Worm (Caenorhabditis elegans) whole organism, L3 larva: ENCODE data around the gene F19F10.3.
A peak's percentile ranks its signal among the peaks of the same experiment; 100 is the strongest.

ENCODE experiments used
- R02D3.7 ChIP-seq: fragments of 150-350 bp; optimal IDR thresholded peaks from 2 replicates; lab custom pipeline; 2014; ENCODE audit warnings: missing biosample characterization, missing genetic modification characterization
- ZK546.5 ChIP-seq: sonication (generic microtip); optimal IDR thresholded peaks from 2 replicates; lab custom pipeline; 2017; ENCODE audit warnings: missing biosample characterization, missing genetic modification characterization
- aly-2 ChIP-seq: fragments of 150-350 bp; optimal IDR thresholded peaks from 2 replicates; lab custom pipeline; 2014; ENCODE audit warnings: missing biosample characterization, missing genetic modification characterization
- ceh-9 ChIP-seq: sonication (generic microtip); optimal IDR thresholded peaks from 2 replicates; lab custom pipeline; 2018; ENCODE audit warnings: missing biosample characterization, missing genetic modification characterization
- daf-12 ChIP-seq: fragments of 150-350 bp; optimal IDR thresholded peaks from 2 replicates; lab custom pipeline; 2014; ENCODE audit warnings: missing biosample characterization, missing genetic modification reagents, missing genetic modification characterization
- egl-27 ChIP-seq: sonication (generic microtip); optimal IDR thresholded peaks from 4 replicates; lab custom pipeline; 2017; ENCODE audit warnings: missing biosample characterization, missing genetic modification reagents, missing genetic modification characterization
- egl-5 ChIP-seq: fragments of 150-350 bp; optimal IDR thresholded peaks from 2 replicates; lab custom pipeline; 2017; ENCODE audit warnings: missing biosample characterization, missing genetic modification reagents, missing genetic modification characterization, inconsistent platforms
- elt-2 ChIP-seq: sonication (generic microtip); optimal IDR thresholded peaks from 2 replicates; lab custom pipeline; 2016; ENCODE audit warnings: missing genetic modification reagents, mild to moderate bottlenecking, missing genetic modification characterization, missing compliant biosample characterization
- elt-3 ChIP-seq, 3 experiments: fragments of 150-350 bp in 1 of 3; sonication (generic microtip) in 2 of 3; optimal IDR thresholded peaks; 2 replicates in 2 of 3; 4 replicates in 1 of 3; lab custom pipeline; 2014 to 2017; ENCODE audit warnings: missing biosample characterization in 3 of 3, missing genetic modification characterization in 3 of 3
- eor-1 ChIP-seq, 2 experiments: fragments of 150-350 bp; optimal IDR thresholded peaks; 2 replicates each; lab custom pipeline; 2014 to 2018; ENCODE audit warnings: missing biosample characterization in 2 of 2, missing genetic modification characterization in 2 of 2
- fkh-2 ChIP-seq: fragments of 150-350 bp; optimal IDR thresholded peaks from 2 replicates; lab custom pipeline; 2014; ENCODE audit warnings: missing biosample characterization, missing genetic modification reagents, missing genetic modification characterization
- hmg-11 ChIP-seq: sonication (generic microtip); optimal IDR thresholded peaks from 2 replicates; lab custom pipeline; 2016; ENCODE audit warnings: missing genetic modification characterization, missing compliant biosample characterization
- lin-15B ChIP-seq: fragments of 150-350 bp; optimal IDR thresholded peaks from 2 replicates; lab custom pipeline; 2014; ENCODE audit warnings: missing biosample characterization, missing genetic modification characterization
- lin-39 ChIP-seq: fragments of 150-350 bp; optimal IDR thresholded peaks from 2 replicates; lab custom pipeline; 2018; ENCODE audit warnings: missing biosample characterization, missing genetic modification reagents, missing genetic modification characterization
- mdl-1 ChIP-seq: fragments of 150-350 bp; optimal IDR thresholded peaks from 2 replicates; lab custom pipeline; 2014; ENCODE audit warnings: missing biosample characterization, missing genetic modification characterization
- mml-1 ChIP-seq: fragments of 150-350 bp; sonication (generic microtip); optimal IDR thresholded peaks from 3 replicates; lab custom pipeline; 2014; ENCODE audit warnings: missing biosample characterization, missing genetic modification characterization
- nfya-1 ChIP-seq: sonication (generic microtip); optimal IDR thresholded peaks from 2 replicates; lab custom pipeline; 2017; ENCODE audit warnings: missing genetic modification characterization, mild to moderate bottlenecking, missing compliant biosample characterization, antibody characterized with exemption, moderate library complexity; ENCODE audit not compliant: insufficient read depth
- nhr-11 ChIP-seq: fragments of 150-350 bp; optimal IDR thresholded peaks from 2 replicates; lab custom pipeline; 2014; ENCODE audit warnings: missing biosample characterization, missing genetic modification characterization
- nhr-23 ChIP-seq: fragments of 150-350 bp; optimal IDR thresholded peaks from 2 replicates; lab custom pipeline; 2014; ENCODE audit warnings: missing biosample characterization, missing genetic modification reagents, missing genetic modification characterization
- nhr-237 ChIP-seq: fragments of 150-350 bp; optimal IDR thresholded peaks from 2 replicates; lab custom pipeline; 2014; ENCODE audit warnings: missing biosample characterization, missing genetic modification characterization
- nhr-28 ChIP-seq: fragments of 150-350 bp; optimal IDR thresholded peaks from 2 replicates; lab custom pipeline; 2014; ENCODE audit warnings: missing biosample characterization, missing genetic modification characterization
- nhr-43 ChIP-seq: sonication (generic microtip); optimal IDR thresholded peaks from 2 replicates; lab custom pipeline; 2016; ENCODE audit warnings: mild to moderate bottlenecking, missing genetic modification characterization, missing compliant biosample characterization; ENCODE audit not compliant: poor library complexity, severe bottlenecking
- nhr-67 ChIP-seq: fragments of 150-350 bp; optimal IDR thresholded peaks from 2 replicates; lab custom pipeline; 2014; ENCODE audit warnings: missing biosample characterization, missing genetic modification characterization
- nhr-76 ChIP-seq: fragments of 150-350 bp; sonication (generic microtip); optimal IDR thresholded peaks from 5 replicates; lab custom pipeline; 2014; ENCODE audit warnings: missing biosample characterization, missing genetic modification characterization
- nhr-77 ChIP-seq: fragments of 150-350 bp; optimal IDR thresholded peaks from 2 replicates; lab custom pipeline; 2014; ENCODE audit warnings: missing biosample characterization, missing genetic modification characterization
- sea-2 ChIP-seq: fragments of 150-350 bp; sonication (generic microtip); optimal IDR thresholded peaks from 4 replicates; lab custom pipeline; 2014; ENCODE audit warnings: missing biosample characterization, missing genetic modification reagents, missing genetic modification characterization
- skn-1 ChIP-seq: fragments of 150-350 bp; optimal IDR thresholded peaks from 2 replicates; lab custom pipeline; 2014; ENCODE audit warnings: missing biosample characterization, missing genetic modification characterization
- snpc-4 ChIP-seq: fragments of 150-350 bp; optimal IDR thresholded peaks from 2 replicates; lab custom pipeline; 2014; ENCODE audit warnings: missing biosample characterization, missing genetic modification characterization
- tbx-2 ChIP-seq: sonication (generic microtip); optimal IDR thresholded peaks from 2 replicates; lab custom pipeline; 2016; ENCODE audit warnings: mild to moderate bottlenecking, missing genetic modification characterization, missing compliant biosample characterization
- unc-39 ChIP-seq: sonication (generic microtip); optimal IDR thresholded peaks from 4 replicates; lab custom pipeline; 2017; ENCODE audit warnings: missing biosample characterization, missing genetic modification characterization
- zag-1 ChIP-seq: fragments of 150-350 bp; optimal IDR thresholded peaks from 2 replicates; lab custom pipeline; 2014; ENCODE audit warnings: missing biosample characterization, missing genetic modification characterization

The F19F10.3 gene

ce11 chrV:7590454-7590853 is 38.5 kb downstream of the F19F10.3 start, which contains the start of gene C50E3.6:
TSS of gene C50E3.6 (minus strand) at chrV:7590554.
- TF ChIP-seq nhr-23 (no peak), skn-1 (tag; lab: Kevin White, UChicago) (no peak), lin-15B (tag; lab: Kevin White, UChicago) (no peak), ZK546.5 (tag; lab: Kevin White, UChicago) (no peak)

- TF ChIP-seq egl-5 (tag; lab: Kevin White, UChicago) (no peak), aly-2 (tag; lab: Kevin White, UChicago) (no peak), nfya-1 (tag; lab: Kevin White, UChicago) (no peak), eor-1 (tag; optimal IDR thresholded peaks at IDR 0.05; lab: Kevin White, UChicago) (no peak), snpc-4 (peak; percentile 6), nhr-11 (tag; lab: Kevin White, UChicago) (no peak)
Observed at ce11 chrV:7595132-7595531, 43.2 kb downstream of the F19F10.3 start.

- no peak for TF ChIP-seq nhr-23
- no peak for TF ChIP-seq nhr-28 (tag; lab: Kevin White, UChicago)
- no peak for TF ChIP-seq zag-1 (tag; lab: Kevin White, UChicago)
- TF ChIP-seq elt-2, result no peak
- no peak for TF ChIP-seq mml-1 (tag; lab: Kevin White, UChicago)
- TF ChIP-seq skn-1 (tag; lab: Kevin White, UChicago), result no peak
- TF ChIP-seq nhr-77 (tag; lab: Kevin White, UChicago), result no peak
- TF ChIP-seq hmg-11, result no peak
- no peak for TF ChIP-seq unc-39
- no peak for TF ChIP-seq snpc-4
- TF ChIP-seq lin-39 (tag; lab: Kevin White, UChicago), result no peak
- TF ChIP-seq nhr-67, result no peak
- TF ChIP-seq sea-2 (GFP tag; lab: Kevin White, UChicago), result no peak
- TF ChIP-seq egl-27 (tag; lab: Kevin White, UChicago), result no peak
- TF ChIP-seq fkh-2 (tag; lab: Kevin White, UChicago), result no peak
Observed at ce11 chrV:7598269-7598668, 46.3 kb downstream of the F19F10.3 start, which contains the start of gene C50E3.7. TSS of gene C50E3.7 (minus strand) at chrV:7598369.

- TF ChIP-seq ceh-9 (no peak), elt-3 (tag; optimal IDR thresholded peaks at IDR 0.05; lab: Kevin White, UChicago) (no peak), daf-12 (no peak), nhr-23 (no peak), nhr-237 (tag; lab: Kevin White, UChicago) (no peak), egl-27 (tag; lab: Kevin White, UChicago) (no peak), tbx-2 (tag; lab: Kevin White, UChicago) (no peak), zag-1 (tag; lab: Kevin White, UChicago) (no peak), nhr-76 (tag; lab: Kevin White, UChicago) (no peak), mdl-1 (tag; lab: Kevin White, UChicago) (no peak), hmg-11 (no peak), nhr-43 (tag; lab: Kevin White, UChicago) (no peak), nhr-28 (tag; lab: Kevin White, UChicago) (no peak), snpc-4 (no peak)
Observed at ce11 chrV:7600149-7600548, 48.2 kb downstream of the F19F10.3 start, which contains the start of gene C50E3.9. TSS of gene C50E3.9 (minus strand) at chrV:7600249.

- no peak for TF ChIP-seq R02D3.7 (tag; lab: Kevin White, UChicago)
Observed at ce11 chrV:7601443-7601842, 49.5 kb downstream of the F19F10.3 start, which contains the start of gene scl-26. TSS of gene scl-26 (minus strand) at chrV:7601543.
